Fruit fly (Drosophila melanogaster): ENCODE data around the gene Nprl3.

DNA sequence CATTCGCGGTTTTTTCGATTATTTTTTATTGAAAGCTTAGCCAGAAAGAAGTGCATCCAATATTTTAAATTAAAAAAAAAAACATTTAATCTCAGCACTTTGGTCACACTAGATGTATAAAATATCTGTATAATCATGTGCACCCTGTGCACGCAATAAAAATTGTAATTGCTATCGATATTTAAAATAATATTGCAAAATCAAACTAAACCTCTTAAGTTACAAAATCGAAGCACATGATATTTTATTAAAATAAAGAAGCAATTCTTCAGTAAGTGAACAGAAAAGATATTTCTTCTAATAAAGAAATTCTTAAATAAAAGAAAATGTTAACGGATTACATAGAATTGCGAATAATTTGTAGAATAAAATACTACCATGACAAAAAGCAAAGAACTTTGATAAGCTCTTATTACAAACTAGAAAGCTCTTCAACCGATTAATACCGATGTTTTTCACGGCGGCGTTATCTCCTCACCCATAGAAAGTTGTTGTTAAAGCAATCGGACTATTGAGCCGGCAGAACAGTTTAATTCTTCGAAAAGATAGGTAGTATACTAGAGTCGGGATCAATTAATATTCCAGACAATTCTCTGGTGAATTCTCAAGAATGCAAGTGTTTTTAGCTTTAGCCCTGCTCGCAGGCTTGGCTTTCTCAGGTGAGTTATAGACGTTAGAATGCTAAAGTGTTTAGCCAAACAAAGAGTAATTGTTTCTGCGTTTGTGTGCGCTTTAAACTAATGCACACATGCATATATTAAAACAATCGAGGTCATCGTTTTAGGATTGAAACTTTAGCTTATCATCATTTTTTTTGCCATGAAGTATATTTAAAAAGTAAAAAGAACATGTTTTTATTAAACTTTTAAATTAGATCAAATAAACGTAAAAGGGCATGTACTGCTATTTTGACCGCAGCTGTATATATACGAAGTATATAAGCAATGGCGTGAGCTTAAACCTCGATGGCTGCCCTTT lies 7.6 kb downstream of the Nprl3 start, which contains the start of gene CtsK1:
- TF ChIP-seq pan (optimal IDR thresholded peaks at IDR 0.05) (no peak), usp (GFP tag; optimal IDR thresholded peaks at IDR 0.05) (no peak), psq (optimal IDR thresholded peaks at IDR 0.05) (no peak), Dll (optimal IDR thresholded peaks at IDR 0.05) (no peak), EcR (GFP tag; optimal IDR thresholded peaks at IDR 0.05) (no peak)

Data from whole organism.